Worm (Caenorhabditis elegans): ENCODE measurements around the gene F26F4.2.

- TF ChIP-seq sea-1 (GFP tag; conservative IDR thresholded peaks at IDR 0.05) (0 out of 2 replicates have a peak, but pooled peaks have one; percentile 25), ama-1 (optimal IDR thresholded peaks at IDR 0.05) (no peak), hmg-4 (GFP tag; optimal IDR thresholded peaks at IDR 0.05) (peak; percentile 71), F13C5.2 (tag; optimal IDR thresholded peaks at IDR 0.05) (peak; percentile 28), ceh-36 (tag; optimal IDR thresholded peaks at IDR 0.05) (no peak), scrt-1 (GFP tag; IDR thresholded peaks at IDR 0.05) (no peak), tbx-37 (GFP tag; conservative IDR thresholded peaks at IDR 0.05) (no peak), flt-1 (GFP tag; IDR thresholded peaks at IDR 0.05) (0 out of 2 replicates have a peak, but pooled peaks have one; percentile 6), tra-4 (tag; optimal IDR thresholded peaks at IDR 0.05) (no peak)
Measured at ce11 chrIII:4948631-4949030, 37.6 kb downstream of the F26F4.2 start.
